Fruit fly (Drosophila melanogaster) whole organism, embryonic: Measurements from ENCODE around the gene CG1440.

Source experiments
- Blimp-1 ChIP-seq: fragments of 200-800 bp; sonication (Bioruptor generic); optimal IDR thresholded peaks from 3 replicates; lab custom pipeline; 2018; ENCODE audit warnings: missing biosample characterization, missing genetic modification characterization, mild to moderate bottlenecking, moderate library complexity, missing genetic modification reagents
- CG10543 ChIP-seq: fragments of 200-800 bp; sonication (Bioruptor generic); optimal IDR thresholded peaks from 3 replicates; lab custom pipeline; 2017; ENCODE audit warnings: missing biosample characterization, mild to moderate bottlenecking, missing genetic modification characterization, moderate library complexity
- CG11398 ChIP-seq: fragments of 200-800 bp; sonication (Bioruptor generic); optimal IDR thresholded peaks from 2 replicates; lab custom pipeline; 2016; ENCODE audit warnings: missing biosample characterization, missing genetic modification characterization
- CG12391 ChIP-seq: fragments of 200-800 bp; sonication (Bioruptor generic); optimal IDR thresholded peaks from 3 replicates; lab custom pipeline; 2018; ENCODE audit warnings: missing biosample characterization, mild to moderate bottlenecking, missing genetic modification characterization, moderate library complexity
- CG13624 ChIP-seq: fragments of 200-800 bp; sonication (Bioruptor generic); optimal IDR thresholded peaks from 2 replicates; lab custom pipeline; 2016; ENCODE audit warnings: missing biosample characterization, missing genetic modification characterization
- CG13775 ChIP-seq: fragments of 200-800 bp; sonication (Bioruptor generic); optimal IDR thresholded peaks from 3 replicates; lab custom pipeline; 2017; ENCODE audit warnings: missing biosample characterization, mild to moderate bottlenecking, missing genetic modification characterization
- CG17568 ChIP-seq: fragments of 200-800 bp; sonication (Bioruptor generic); optimal IDR thresholded peaks from 2 replicates; lab custom pipeline; 2018; ENCODE audit warnings: missing biosample characterization, mild to moderate bottlenecking, missing genetic modification characterization, moderate library complexity
- CG2120 ChIP-seq: fragments of 200-800 bp; sonication (Bioruptor generic); optimal IDR thresholded peaks from 3 replicates; lab custom pipeline; 2016; ENCODE audit warnings: missing biosample characterization, missing genetic modification characterization
- CG2875 ChIP-seq: fragments of 200-800 bp; sonication (Bioruptor generic); optimal IDR thresholded peaks from 2 replicates; lab custom pipeline; 2017; ENCODE audit warnings: missing biosample characterization, mild to moderate bottlenecking, missing genetic modification characterization, missing genetic modification reagents
- CG34376 ChIP-seq: fragments of 200-800 bp; sonication (Bioruptor generic); optimal IDR thresholded peaks from 2 replicates; lab custom pipeline; 2018; ENCODE audit warnings: missing biosample characterization, mild to moderate bottlenecking, missing genetic modification characterization
- CG3726 ChIP-seq: fragments of 200-800 bp; sonication (Bioruptor generic); IDR thresholded peaks from 3 replicates; pipeline ENCODE4, ENCODE4 v1.3.6; 2022; ENCODE audit warnings: missing biosample characterization, missing genetic modification characterization
- CG3995 ChIP-seq: fragments of 200-800 bp; sonication (Bioruptor generic); optimal IDR thresholded peaks from 3 replicates; lab custom pipeline; 2016; ENCODE audit warnings: missing biosample characterization, missing genetic modification characterization
- CG4820 ChIP-seq: fragments of 200-800 bp; sonication (Bioruptor generic); optimal IDR thresholded peaks from 3 replicates; lab custom pipeline; 2016; ENCODE audit warnings: missing biosample characterization, missing genetic modification characterization
- CG4854 ChIP-seq: fragments of 200-800 bp; sonication (Bioruptor generic); optimal IDR thresholded peaks from 2 replicates; lab custom pipeline; 2016; ENCODE audit warnings: missing biosample characterization, missing genetic modification characterization, inconsistent platforms
- CG8944 ChIP-seq: fragments of 200-800 bp; sonication (Bioruptor generic); optimal IDR thresholded peaks from 3 replicates; lab custom pipeline; 2016; ENCODE audit warnings: missing biosample characterization, missing genetic modification characterization
- Fer3 ChIP-seq: fragments of 200-800 bp; sonication (Bioruptor generic); optimal IDR thresholded peaks from 2 replicates; lab custom pipeline; 2018; ENCODE audit warnings: missing biosample characterization, mild to moderate bottlenecking, missing genetic modification characterization, moderate library complexity
- GATAe ChIP-seq: fragments of 200-800 bp; sonication (Bioruptor generic); conservative IDR thresholded peaks from 2 replicates; pipeline ENCODE4 v1.3.6; 2022; ENCODE audit warnings: missing biosample characterization, missing genetic modification characterization
- Gsc ChIP-seq: fragments of 200-800 bp; sonication (Bioruptor generic); IDR thresholded peaks from 2 replicates; pipeline ENCODE4 v1.3.6; 2022; ENCODE audit warnings: missing biosample characterization, missing genetic modification characterization
- Hand ChIP-seq: fragments of 200-800 bp; sonication (Bioruptor generic); optimal IDR thresholded peaks from 2 replicates; lab custom pipeline; 2017; ENCODE audit warnings: mild to moderate bottlenecking, missing biosample characterization, missing genetic modification reagents, missing genetic modification characterization
- Med ChIP-seq: fragments of 200-800 bp; sonication (Bioruptor generic); peaks from one replicate; lab custom pipeline; 2016; ENCODE audit warnings: missing biosample characterization, missing genetic modification characterization, mild to moderate bottlenecking, inconsistent platforms, moderate library complexity
- Nf-YC ChIP-seq: fragments of 200-800 bp; optimal IDR thresholded peaks from 3 replicates; lab custom pipeline; 2019; ENCODE audit warnings: missing biosample characterization, mild to moderate bottlenecking, missing genetic modification characterization, moderate library complexity
- Rfx ChIP-seq: fragments of 200-800 bp; sonication (Bioruptor generic); IDR thresholded peaks from 2 replicates; pipeline ENCODE4 v1.3.6; 2022; ENCODE audit warnings: missing biosample characterization, missing genetic modification characterization
- Trl ChIP-seq, 3 experiments: fragments of >200 bp in 2 of 3; fragments of 200-800 bp in 1 of 3; sonication (Bioruptor generic) in 1 of 3; optimal IDR thresholded peaks; 2 replicates in 1 of 3; 3 replicates in 2 of 3; lab custom pipeline; 2016 to 2017; ENCODE audit warnings: missing biosample characterization in 1 of 3, missing genetic modification characterization in 1 of 3
- Usf ChIP-seq: fragments of 200-800 bp; sonication (Bioruptor generic); optimal IDR thresholded peaks from 2 replicates; lab custom pipeline; 2017; ENCODE audit warnings: missing genotype, missing biosample characterization, missing genetic modification characterization
- cg ChIP-seq: fragments of 200-800 bp; sonication (Bioruptor generic); optimal IDR thresholded peaks from 3 replicates; lab custom pipeline; 2019; ENCODE audit warnings: missing biosample characterization, mild to moderate bottlenecking, missing genetic modification characterization, moderate library complexity
- crol ChIP-seq: fragments of 200-800 bp; sonication (Bioruptor generic); IDR thresholded peaks from 2 replicates; pipeline ENCODE4 v1.3.6; 2022; ENCODE audit warnings: missing biosample characterization, missing genetic modification characterization
- da ChIP-seq: fragments of 200-800 bp; sonication (Bioruptor generic); optimal IDR thresholded peaks from 2 replicates; lab custom pipeline; 2016; ENCODE audit warnings: missing biosample characterization, missing genetic modification characterization
- eve ChIP-seq, 2 experiments: fragments of >200 bp; optimal IDR thresholded peaks; 2 replicates each; lab custom pipeline; 2017; ENCODE audit warnings: missing biosample characterization in 2 of 2, missing genetic modification characterization in 2 of 2
- exex ChIP-seq: fragments of 200-800 bp; sonication (Bioruptor generic); optimal IDR thresholded peaks from 4 replicates; lab custom pipeline; 2018; ENCODE audit warnings: missing biosample characterization, mild to moderate bottlenecking, missing genetic modification characterization, moderate library complexity
- grau ChIP-seq: fragments of 200-800 bp; optimal IDR thresholded peaks from 3 replicates; lab custom pipeline; 2019; ENCODE audit warnings: missing biosample characterization, mild to moderate bottlenecking, missing genetic modification characterization, moderate library complexity
- grn ChIP-seq: fragments of 200-800 bp; sonication (Bioruptor generic); optimal IDR thresholded peaks from 3 replicates; lab custom pipeline; 2017; ENCODE audit warnings: missing biosample characterization, missing genetic modification characterization
- ham ChIP-seq: fragments of 200-800 bp; sonication (Bioruptor generic); IDR thresholded peaks from 2 replicates; pipeline ENCODE4 v1.3.6; 2022; ENCODE audit warnings: missing biosample characterization, missing genetic modification characterization
- kni ChIP-seq: fragments of 200-800 bp; sonication (Bioruptor generic); optimal IDR thresholded peaks from 3 replicates; lab custom pipeline; 2017; ENCODE audit warnings: mild to moderate bottlenecking, missing biosample characterization, missing genetic modification reagents, missing genetic modification characterization
- mirr ChIP-seq: fragments of 200-800 bp; sonication (Bioruptor generic); optimal IDR thresholded peaks from 3 replicates; lab custom pipeline; 2018; ENCODE audit warnings: missing biosample characterization, mild to moderate bottlenecking, missing genetic modification characterization
- nerfin-2 ChIP-seq: fragments of 200-800 bp; sonication (Bioruptor generic); IDR thresholded peaks from 2 replicates; pipeline ENCODE4 v1.3.6; 2022; ENCODE audit warnings: missing biosample characterization, missing genetic modification characterization; ENCODE audit not compliant: partially characterized antibody
- p53 ChIP-seq: fragments of 200-800 bp; sonication (Bioruptor generic); optimal IDR thresholded peaks from 2 replicates; lab custom pipeline; 2016; ENCODE audit warnings: missing biosample characterization, missing genetic modification characterization
- repo ChIP-seq: fragments of 200-800 bp; sonication (Bioruptor generic); optimal IDR thresholded peaks from 2 replicates; lab custom pipeline; 2016; ENCODE audit warnings: missing biosample characterization, missing genetic modification characterization
- row ChIP-seq: fragments of 200-800 bp; sonication (Bioruptor generic); IDR thresholded peaks from 3 replicates; pipeline ENCODE4 v1.3.6; 2022; ENCODE audit warnings: missing biosample characterization, missing genetic modification characterization
- sd ChIP-seq: fragments of 200-800 bp; sonication (Bioruptor generic); optimal IDR thresholded peaks from 3 replicates; lab custom pipeline; 2018; ENCODE audit warnings: missing biosample characterization, mild to moderate bottlenecking, missing genetic modification characterization, moderate library complexity
- so ChIP-seq: fragments of 200-800 bp; sonication (Bioruptor generic); IDR thresholded peaks from 3 replicates; pipeline ENCODE4 v1.3.6; 2022; ENCODE audit warnings: missing biosample characterization, missing genetic modification characterization
- sug ChIP-seq: fragments of 200-800 bp; optimal IDR thresholded peaks from 2 replicates; lab custom pipeline; 2019; ENCODE audit warnings: missing biosample characterization, mild to moderate bottlenecking, missing genetic modification characterization, moderate library complexity
- tio ChIP-seq: fragments of 200-800 bp; sonication (Bioruptor generic); optimal IDR thresholded peaks from 2 replicates; lab custom pipeline; 2017; ENCODE audit warnings: missing biosample characterization, missing genetic modification characterization, inconsistent platforms
- zf30C ChIP-seq: fragments of 200-800 bp; sonication (Bioruptor generic); optimal IDR thresholded peaks from 3 replicates; lab custom pipeline; 2018; ENCODE audit warnings: missing biosample characterization, mild to moderate bottlenecking, missing genetic modification characterization

The CG1440 gene

dm6 chrX:8413513-8414113 is 23.2 kb upstream of the CG1440 start:
- TF ChIP-seq CG12391 (tag; lab: Kevin White, UChicago) (no peak), Fer3 (no peak), CG2120 (GFP tag; lab: Kevin White, UChicago) (peak; percentile 2), CG10543 (GFP tag; lab: Kevin White, UChicago) (no peak), da (no peak), CG11398 (GFP tag; lab: Kevin White, UChicago) (no peak), p53 (no peak), cg (GFP tag; lab: Kevin White, UChicago) (peak; percentile 15), Rfx (GFP tag; lab: Robert Waterston, UW) (0 out of 2 replicates have a peak, but pooled peaks have one; percentile 10), exex (peak; percentile 87), eve (GFP tag; optimal IDR thresholded peaks at IDR 0.05; lab: Kevin White, UChicago) (no peak), sug (tag; lab: Kevin White, UChicago) (peak; percentile 42), Trl (optimal IDR thresholded peaks at IDR 0.05; lab: Kevin White, UChicago) (peak; percentile 44 to 78), Trl (GFP tag; optimal IDR thresholded peaks at IDR 0.05; lab: Kevin White, UChicago) (no peak), kni (no peak), GATAe (0 out of 2 replicates have a peak, but pooled peaks have one; percentile 19), CG2875 (GFP tag; lab: Kevin White, UChicago) (no peak), grau (tag; lab: Kevin White, UChicago) (peak; percentile 21), CG13624 (GFP tag; lab: Kevin White, UChicago) (no peak), sd (tag; lab: Kevin White, UChicago) (peak; percentile 69), repo (GFP tag; lab: Kevin White, UChicago) (no peak), Nf-YC (tag; lab: Kevin White, UChicago) (peak; percentile 42), mirr (GFP tag; lab: Kevin White, UChicago) (peak; percentile 73), so (GFP tag; lab: Robert Waterston, UW) (no peak), CG3726 (GFP tag; lab: Robert Waterston, UW) (no peak), grn (GFP tag; lab: Kevin White, UChicago) (peak; percentile 9), nerfin-2 (GFP tag; lab: Robert Waterston, UW) (no peak), crol (GFP tag; lab: Robert Waterston, UW) (0 out of 2 replicates have a peak, but pooled peaks have one; percentile 10), Usf (no peak), Hand (no peak), CG13775 (GFP tag; lab: Kevin White, UChicago) (no peak), CG34376 (GFP tag; lab: Kevin White, UChicago) (peak; percentile 44)
- TF ChIP-seq, all 482 proteins: peak for 14

dm6 chrX:8414351-8414750 is 22.5 kb upstream of the CG1440 start:
- no peak for TF ChIP-seq tio (GFP tag; lab: Kevin White, UChicago)
- TF ChIP-seq CG2120 (GFP tag; lab: Kevin White, UChicago): peak; percentile 9
- 0 out of 3 replicates have a peak, but pooled peaks have one; percentile 25 for TF ChIP-seq row (GFP tag; lab: Robert Waterston, UW)
- no peak for TF ChIP-seq CG4854 (GFP tag; lab: Kevin White, UChicago)
- TF ChIP-seq zf30C (GFP tag; lab: Kevin White, UChicago): peak; percentile 55
- TF ChIP-seq CG17568 (GFP tag; lab: Kevin White, UChicago): no peak
- TF ChIP-seq CG4820: no peak
- TF ChIP-seq Gsc (GFP tag; lab: Robert Waterston, UW): no peak
- no peak for TF ChIP-seq CG8944 (GFP tag; lab: Kevin White, UChicago)
- peak; percentile 52 for TF ChIP-seq Med (GFP tag; lab: Kevin White, UChicago)
- no peak for TF ChIP-seq CG3995 (GFP tag; lab: Kevin White, UChicago)
- peak; percentile 73 for TF ChIP-seq Blimp-1 (GFP tag; lab: Kevin White, UChicago)
- TF ChIP-seq ham: no peak
